Fruit fly (Drosophila melanogaster) whole organism, prepupa: ENCODE measurements around the gene Alp13.

Experiments used
- CG11762 ChIP-seq: fragments of 200-800 bp; sonication (Bioruptor generic); optimal IDR thresholded peaks from 3 replicates; lab custom pipeline; 2016; ENCODE audit warnings: missing biosample characterization, missing genetic modification characterization; ENCODE audit not compliant: insufficient read depth
- CG15336 ChIP-seq: fragments of 200-800 bp; sonication (Bioruptor generic); IDR thresholded peaks from 2 replicates; pipeline ENCODE4 v1.3.6; 2022; ENCODE audit warnings: missing biosample characterization, missing genetic modification characterization
- CG1621 ChIP-seq: fragments of 200-800 bp; sonication (Bioruptor generic); optimal IDR thresholded peaks from 3 replicates; lab custom pipeline; 2018; ENCODE audit warnings: missing biosample characterization, mild to moderate bottlenecking, missing genetic modification characterization
- CG3032 ChIP-seq: fragments of 200-800 bp; optimal IDR thresholded peaks from 2 replicates; lab custom pipeline; 2019; ENCODE audit warnings: missing biosample characterization, mild to moderate bottlenecking, missing genetic modification characterization, moderate library complexity
- CG31627 ChIP-seq: fragments of 200-800 bp; sonication (Bioruptor generic); optimal IDR thresholded peaks from 3 replicates; lab custom pipeline; 2016; ENCODE audit warnings: missing biosample characterization, missing genetic modification characterization
- CG32006 ChIP-seq: fragments of 200-800 bp; sonication (Bioruptor generic); optimal IDR thresholded peaks from 3 replicates; lab custom pipeline; 2017; ENCODE audit warnings: missing biosample characterization, mild to moderate bottlenecking, missing genetic modification characterization
- CG3919 ChIP-seq: fragments of 200-800 bp; sonication (Bioruptor generic); optimal IDR thresholded peaks from 3 replicates; lab custom pipeline; 2016; ENCODE audit warnings: missing biosample characterization, missing genetic modification characterization
- CG4318 ChIP-seq: fragments of 200-800 bp; sonication (Bioruptor generic); optimal IDR thresholded peaks from 3 replicates; lab custom pipeline; 2017; ENCODE audit warnings: missing biosample characterization, mild to moderate bottlenecking, missing genetic modification characterization
- CG6163 ChIP-seq: fragments of 200-800 bp; sonication (Bioruptor generic); IDR thresholded peaks from 3 replicates; pipeline ENCODE4 v1.3.6; 2022; ENCODE audit warnings: missing biosample characterization, missing genetic modification characterization
- CG6792 ChIP-seq: fragments of 200-800 bp; sonication (Bioruptor generic); optimal IDR thresholded peaks from 3 replicates; lab custom pipeline; 2016; ENCODE audit warnings: missing biosample characterization, missing genetic modification characterization
- CG8119 ChIP-seq: fragments of 200-800 bp; sonication (Bioruptor generic); IDR thresholded peaks from 3 replicates; pipeline ENCODE4 v1.3.6; 2022; ENCODE audit warnings: missing biosample characterization, missing genetic modification characterization
- CG8319 ChIP-seq: fragments of 200-800 bp; sonication (Bioruptor generic); optimal IDR thresholded peaks from 3 replicates; lab custom pipeline; 2016; ENCODE audit warnings: missing biosample characterization, missing genetic modification characterization
- Eip75B ChIP-seq: fragments of 200-800 bp; sonication (Bioruptor generic); optimal IDR thresholded peaks from 3 replicates; lab custom pipeline; 2016; ENCODE audit warnings: missing biosample characterization, missing genetic modification characterization
- Eip78C ChIP-seq: fragments of 200-800 bp; sonication (Bioruptor generic); peaks from one replicate; lab custom pipeline; 2016; ENCODE audit warnings: missing biosample characterization, missing genetic modification characterization
- Ets21C ChIP-seq: fragments of 200-800 bp; sonication (Bioruptor generic); optimal IDR thresholded peaks from 3 replicates; lab custom pipeline; 2016; ENCODE audit warnings: missing biosample characterization, missing genetic modification characterization
- Ets96B ChIP-seq: fragments of 200-800 bp; optimal IDR thresholded peaks from 2 replicates; lab custom pipeline; 2019; ENCODE audit warnings: missing biosample characterization, mild to moderate bottlenecking, missing genetic modification characterization, moderate library complexity
- Gug ChIP-seq: fragments of 200-800 bp; sonication (Bioruptor generic); IDR thresholded peaks from 2 replicates; pipeline ENCODE4 v1.3.6; 2022; ENCODE audit warnings: missing biosample characterization, missing genetic modification characterization
- Hr39 ChIP-seq: fragments of 200-800 bp; sonication (Bioruptor generic); optimal IDR thresholded peaks from 2 replicates; lab custom pipeline; 2016; ENCODE audit warnings: missing biosample characterization, missing genetic modification characterization
- Hr4 ChIP-seq: fragments of 200-800 bp; sonication (Bioruptor generic); optimal IDR thresholded peaks from 3 replicates; lab custom pipeline; 2016; ENCODE audit warnings: missing biosample characterization, missing genetic modification characterization
- Lpt ChIP-seq: fragments of 200-800 bp; sonication (Bioruptor generic); optimal IDR thresholded peaks from 3 replicates; lab custom pipeline; 2016; ENCODE audit warnings: missing biosample characterization, missing genetic modification characterization
- OdsH ChIP-seq: fragments of 200-800 bp; sonication (Bioruptor generic); optimal IDR thresholded peaks from 3 replicates; lab custom pipeline; 2016; ENCODE audit warnings: missing biosample characterization, missing genetic modification characterization
- Smox ChIP-seq: fragments of 200-800 bp; sonication (Bioruptor generic); optimal IDR thresholded peaks from 3 replicates; lab custom pipeline; 2016; ENCODE audit warnings: missing biosample characterization, missing genetic modification characterization
- Sox14 ChIP-seq: fragments of 200-800 bp; sonication (Bioruptor generic); optimal IDR thresholded peaks from 3 replicates; lab custom pipeline; 2016; ENCODE audit warnings: missing biosample characterization, missing genetic modification characterization
- Sox15 ChIP-seq: fragments of 200-800 bp; sonication (Bioruptor generic); optimal IDR thresholded peaks from 3 replicates; lab custom pipeline; 2016; ENCODE audit warnings: missing biosample characterization, missing genetic modification characterization
- achi ChIP-seq: fragments of 200-800 bp; sonication (Bioruptor generic); optimal IDR thresholded peaks from 3 replicates; lab custom pipeline; 2016; ENCODE audit warnings: missing biosample characterization, missing genetic modification characterization
- acj6 ChIP-seq: fragments of 200-800 bp; sonication (Bioruptor generic); optimal IDR thresholded peaks from 3 replicates; lab custom pipeline; 2016; ENCODE audit warnings: missing biosample characterization, missing genetic modification characterization
- cyc ChIP-seq: fragments of 200-800 bp; sonication (Bioruptor generic); optimal IDR thresholded peaks from 3 replicates; lab custom pipeline; 2016; ENCODE audit warnings: missing biosample characterization, missing genetic modification characterization
- dac ChIP-seq: fragments of 200-800 bp; sonication (Bioruptor generic); optimal IDR thresholded peaks from 2 replicates; lab custom pipeline; 2017; ENCODE audit warnings: missing biosample characterization, mild to moderate bottlenecking, missing genetic modification characterization
- eg ChIP-seq: fragments of 200-800 bp; sonication (Bioruptor generic); IDR thresholded peaks from 3 replicates; pipeline ENCODE4 v1.3.6; 2022; ENCODE audit warnings: missing biosample characterization, missing genetic modification characterization
- fd59A ChIP-seq: fragments of 200-800 bp; sonication (Bioruptor generic); optimal IDR thresholded peaks from 2 replicates; lab custom pipeline; 2017; ENCODE audit warnings: missing biosample characterization, mild to moderate bottlenecking, missing genetic modification characterization, missing genetic modification reagents
- fkh ChIP-seq: fragments of 200-800 bp; sonication (Bioruptor generic); optimal IDR thresholded peaks from 3 replicates; lab custom pipeline; 2017; ENCODE audit warnings: missing biosample characterization, mild to moderate bottlenecking, missing genetic modification characterization, moderate library complexity
- lz ChIP-seq: fragments of 200-800 bp; sonication (Bioruptor generic); optimal IDR thresholded peaks from 3 replicates; lab custom pipeline; 2016; ENCODE audit warnings: missing biosample characterization, missing genetic modification characterization
- net ChIP-seq: fragments of 200-800 bp; sonication (Bioruptor generic); optimal IDR thresholded peaks from 3 replicates; lab custom pipeline; 2016; ENCODE audit warnings: missing biosample characterization, missing genetic modification characterization
- pdm3 ChIP-seq: fragments of 200-800 bp; sonication (Bioruptor generic); optimal IDR thresholded peaks from 3 replicates; lab custom pipeline; 2016; ENCODE audit warnings: missing biosample characterization, missing genetic modification characterization
- svp ChIP-seq: fragments of 200-800 bp; sonication (Bioruptor generic); peaks from one replicate; lab custom pipeline; 2016; ENCODE audit warnings: missing biosample characterization, missing genetic modification characterization
- topi ChIP-seq: fragments of 200-800 bp; sonication (Bioruptor generic); optimal IDR thresholded peaks from 3 replicates; lab custom pipeline; 2016; ENCODE audit warnings: missing biosample characterization, missing genetic modification characterization
- vri ChIP-seq: fragments of 200-800 bp; sonication (Bioruptor generic); optimal IDR thresholded peaks from 3 replicates; lab custom pipeline; 2016; ENCODE audit warnings: missing biosample characterization, mild to moderate bottlenecking, missing genetic modification characterization

Gene Alp13

DNA sequence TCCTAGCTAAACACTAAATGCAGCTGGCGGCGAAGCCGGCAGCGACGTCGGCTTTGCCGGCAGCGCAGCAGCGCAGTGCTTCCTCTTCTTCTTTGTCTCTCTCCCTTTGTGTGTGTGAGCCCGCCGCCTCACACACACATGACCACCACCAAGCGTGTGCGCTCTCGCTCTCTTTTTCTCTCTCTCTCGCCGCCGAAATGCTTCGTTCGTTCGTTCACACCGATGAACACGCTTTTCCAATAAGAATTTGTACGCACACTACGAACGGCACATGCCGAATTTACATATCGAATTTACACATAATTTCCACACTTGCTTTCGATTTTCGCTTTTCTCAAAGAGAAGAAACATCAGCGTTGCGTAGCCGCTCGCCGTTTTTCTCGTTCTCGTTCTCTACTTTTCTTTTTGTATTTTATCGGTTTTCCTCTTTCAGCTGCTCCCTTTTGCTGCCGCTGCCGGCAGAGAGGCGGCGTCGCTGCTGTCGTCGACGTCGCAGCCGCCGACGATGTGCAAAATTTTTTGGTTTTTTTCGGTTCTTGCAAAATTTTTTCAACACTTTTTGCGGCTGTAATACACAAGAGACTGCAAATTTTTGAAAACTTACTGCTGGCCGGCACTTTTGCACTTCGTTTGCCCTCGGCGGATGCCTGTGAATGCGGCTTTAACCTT is 34.2 kb upstream of the Alp13 start (continued):
- TF ChIP-seq dac (GFP tag; lab: Kevin White, UChicago) (no peak), Ets21C (GFP tag; lab: Kevin White, UChicago) (no peak), CG15336 (no peak; the same call in 1 of the 2 replicates), Gug (GFP tag; lab: Robert Waterston, UW) (no peak), CG6792 (no peak), CG11762 (no peak), cyc (GFP tag; lab: Kevin White, UChicago) (no peak), eg (GFP tag; lab: Robert Waterston, UW) (peak; percentile 4; the same call in 1 of the 3 replicates), CG4318 (GFP tag; lab: Kevin White, UChicago) (no peak), lz (GFP tag; lab: Kevin White, UChicago) (no peak), CG8319 (no peak), Smox (GFP tag; lab: Kevin White, UChicago) (no peak), CG8119 (GFP tag; lab: Robert Waterston, UW) (peak; percentile 44; the same call in 1 of the 3 replicates), Hr4 (GFP tag; lab: Kevin White, UChicago) (no peak)

dm6 chr3R:10108289-10108928 is 33.2 kb upstream of the Alp13 start:
- TF ChIP-seq CG6163 (peak; percentile 39; the same call in 1 of the 3 replicates), Eip75B (GFP tag; lab: Kevin White, UChicago) (no peak), Eip78C (GFP tag; lab: Kevin White, UChicago) (peak; percentile 34)

DNA sequence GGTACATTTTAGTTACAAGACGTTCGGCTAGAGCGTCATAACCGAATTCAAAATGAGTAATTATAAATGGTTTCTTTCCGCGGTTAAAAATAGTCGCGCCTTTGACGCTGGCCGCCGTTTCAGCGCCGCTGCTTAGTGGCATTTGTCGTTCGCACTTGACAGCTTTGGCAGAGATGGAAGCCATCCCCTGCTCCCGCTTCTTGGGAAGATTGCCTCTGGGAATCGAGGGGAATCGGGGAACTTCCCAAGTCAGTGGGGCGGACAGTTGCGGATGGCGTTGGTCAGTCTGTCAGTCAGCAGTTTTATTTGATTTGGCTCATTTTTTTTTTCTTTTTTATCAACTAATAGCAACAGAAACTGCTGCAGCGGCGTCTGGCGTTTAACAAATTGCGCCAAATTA is 31.6 kb upstream of the Alp13 start:
- no peak for TF ChIP-seq CG3032
- TF ChIP-seq CG32006 (GFP tag; lab: Kevin White, UChicago), result no peak
- no peak for TF ChIP-seq CG4318 (GFP tag; lab: Kevin White, UChicago)
- no peak for TF ChIP-seq CG15336
- TF ChIP-seq CG1621 (tag; lab: Kevin White, UChicago), result no peak
- TF ChIP-seq fkh, result no peak
- TF ChIP-seq cyc (GFP tag; lab: Kevin White, UChicago), result no peak
- TF ChIP-seq OdsH (GFP tag; lab: Kevin White, UChicago), result no peak
- no peak for TF ChIP-seq Sox15 (GFP tag; lab: Kevin White, UChicago)
- no peak for TF ChIP-seq achi (GFP tag; lab: Kevin White, UChicago)
- no peak for TF ChIP-seq pdm3 (GFP tag; lab: Kevin White, UChicago)
- TF ChIP-seq svp (GFP tag; lab: Kevin White, UChicago), result no peak
- TF ChIP-seq Hr39 (GFP tag; lab: Kevin White, UChicago), result no peak
- TF ChIP-seq topi (GFP tag; lab: Kevin White, UChicago), result no peak

- TF ChIP-seq fkh (peak; percentile 30), CG3919 (GFP tag; lab: Kevin White, UChicago) (peak; percentile 15), CG6163 (peak; percentile 48; the same call in 1 of the 3 replicates), cyc (GFP tag; lab: Kevin White, UChicago) (peak; percentile 11), Sox14 (GFP tag; lab: Kevin White, UChicago) (no peak)
Measured at dm6 chr3R:10100498-10101196, 25.5 kb upstream of the Alp13 start.

dm6 chr3R:10099401-10099848 is 24.3 kb upstream of the Alp13 start:
- no peak for TF ChIP-seq fd59A (GFP tag; lab: Kevin White, UChicago)
- TF ChIP-seq Sox14 (GFP tag; lab: Kevin White, UChicago), result peak; percentile 21
- no peak for TF ChIP-seq acj6 (GFP tag; lab: Kevin White, UChicago)
- no peak for TF ChIP-seq Lpt
- TF ChIP-seq Ets96B (tag; lab: Kevin White, UChicago), result no peak
- TF ChIP-seq Ets21C (GFP tag; lab: Kevin White, UChicago), result no peak
- TF ChIP-seq Eip78C (GFP tag; lab: Kevin White, UChicago), result no peak
- TF ChIP-seq vri (GFP tag; lab: Kevin White, UChicago), result peak; percentile 62
- TF ChIP-seq net (GFP tag; lab: Kevin White, UChicago), result no peak
- TF ChIP-seq CG31627, result no peak
